Worm (Caenorhabditis elegans) whole organism, L1 larva: ENCODE measurements around the gene sru-6.

Experiments
- F16B12.6 ChIP-seq: fragments of 150-350 bp; optimal IDR thresholded peaks from 2 replicates; lab custom pipeline; 2014; ENCODE audit warnings: missing biosample characterization, missing genetic modification characterization
- blmp-1 ChIP-seq: fragments of 150-350 bp; optimal IDR thresholded peaks from 2 replicates; lab custom pipeline; 2014; ENCODE audit warnings: missing biosample characterization, missing genetic modification characterization
- ceh-63 ChIP-seq: fragments of 200-800 bp; sonication (Bioruptor generic); optimal IDR thresholded peaks from 2 replicates; lab custom pipeline; 2018; ENCODE audit warnings: mild to moderate bottlenecking, missing genetic modification characterization, missing compliant biosample characterization
- ceh-88 ChIP-seq: fragments of 200-800 bp; sonication (Bioruptor generic); IDR thresholded peaks from 2 replicates; pipeline ENCODE4 v1.3.6; 2022; ENCODE audit warnings: missing genetic modification characterization, missing compliant biosample characterization
- dpl-1 ChIP-seq, 3 experiments: fragments of 150-350 bp in 2 of 3; sonication (generic microtip) in 1 of 3; optimal IDR thresholded peaks; 2 replicates each; lab custom pipeline; 2014 to 2017; ENCODE audit warnings: missing biosample characterization in 3 of 3, missing genetic modification characterization in 3 of 3, missing genetic modification reagents in 3 of 3
- efl-3 ChIP-seq: fragments of 200-800 bp; sonication (Bioruptor generic); optimal IDR thresholded peaks from 2 replicates; lab custom pipeline; 2018; ENCODE audit warnings: mild to moderate bottlenecking, missing genetic modification characterization, missing compliant biosample characterization
- egl-13 ChIP-seq: sonication (generic microtip); optimal IDR thresholded peaks from 2 replicates; lab custom pipeline; 2016; ENCODE audit warnings: missing genotype, missing genetic modification reagents, missing genetic modification characterization, missing compliant biosample characterization
- elt-2 ChIP-seq: sonication (generic microtip); optimal IDR thresholded peaks from 2 replicates; lab custom pipeline; 2016; ENCODE audit warnings: missing genetic modification characterization, mild to moderate bottlenecking, inconsistent platforms, missing compliant biosample characterization, missing genetic modification reagents
- elt-3 ChIP-seq, 6 experiments: fragments of 150-350 bp in 1 of 6; sonication (generic microtip); optimal IDR thresholded peaks; 2 replicates each; lab custom pipeline; 2017 to 2018; ENCODE audit warnings: missing biosample characterization in 6 of 6, missing genetic modification characterization in 6 of 6, inconsistent platforms in 1 of 6
- fkh-10 ChIP-seq: sonication (generic microtip); optimal IDR thresholded peaks from 2 replicates; lab custom pipeline; 2017; ENCODE audit warnings: missing biosample characterization, missing genetic modification reagents, missing genetic modification characterization
- fkh-8 ChIP-seq: sonication (generic microtip); optimal IDR thresholded peaks from 2 replicates; lab custom pipeline; 2016; ENCODE audit warnings: mild to moderate bottlenecking, missing genetic modification characterization, missing compliant biosample characterization
- grh-1 ChIP-seq: fragments of 200-800 bp; sonication (Bioruptor generic); IDR thresholded peaks from 2 replicates; pipeline ENCODE4 v1.3.6; 2022; ENCODE audit warnings: missing genetic modification reagents, missing genetic modification characterization, missing compliant biosample characterization
- hlh-17 ChIP-seq: fragments of 200-800 bp; sonication (Bioruptor generic); optimal IDR thresholded peaks from 2 replicates; lab custom pipeline; 2018; ENCODE audit warnings: missing genetic modification characterization, mild to moderate bottlenecking, missing compliant biosample characterization, moderate library complexity, borderline replicate concordance
- hpl-2 ChIP-seq: fragments of 150-350 bp; optimal IDR thresholded peaks from 2 replicates; lab custom pipeline; 2014; ENCODE audit warnings: missing biosample characterization, missing genetic modification reagents, missing genetic modification characterization
- isw-1 ChIP-seq: fragments of 200-800 bp; sonication (Bioruptor generic); IDR thresholded peaks from 2 replicates; pipeline ENCODE4 v1.3.6; 2022; ENCODE audit warnings: missing genetic modification characterization, missing compliant biosample characterization
- lin-14 ChIP-seq: fragments of 200-800 bp; sonication (Bioruptor generic); optimal IDR thresholded peaks from 2 replicates; lab custom pipeline; 2018; ENCODE audit warnings: mild to moderate bottlenecking, missing genetic modification characterization, moderate library complexity, missing compliant biosample characterization
- lin-15B ChIP-seq: fragments of 150-350 bp; sonication (generic microtip); optimal IDR thresholded peaks from 3 replicates; lab custom pipeline; 2014; ENCODE audit warnings: missing biosample characterization, missing genetic modification characterization
- lin-35 ChIP-seq, 2 experiments: fragments of 150-350 bp; optimal IDR thresholded peaks; 2 replicates each; lab custom pipeline; 2014; ENCODE audit warnings: missing biosample characterization in 2 of 2, missing genetic modification characterization in 2 of 2, missing genetic modification reagents in 2 of 2
- lir-3 ChIP-seq: sonication (generic microtip); optimal IDR thresholded peaks from 2 replicates; lab custom pipeline; 2016; ENCODE audit warnings: mild to moderate bottlenecking, missing genetic modification characterization, moderate library complexity, missing compliant biosample characterization; ENCODE audit not compliant: poor library complexity
- lsy-2 ChIP-seq, 2 experiments: fragments of 150-350 bp; optimal IDR thresholded peaks; 2 replicates each; lab custom pipeline; 2014; ENCODE audit warnings: missing biosample characterization in 2 of 2, missing genetic modification characterization in 2 of 2
- mdl-1 ChIP-seq, 2 experiments: fragments of 150-350 bp; optimal IDR thresholded peaks; 2 replicates each; lab custom pipeline; 2014 to 2017; ENCODE audit warnings: missing biosample characterization in 2 of 2, missing genetic modification characterization in 2 of 2, inconsistent platforms in 1 of 2
- nhr-20 ChIP-seq: sonication (generic microtip); optimal IDR thresholded peaks from 2 replicates; lab custom pipeline; 2016; ENCODE audit warnings: mild to moderate bottlenecking, missing genetic modification characterization, missing compliant biosample characterization
- nhr-237 ChIP-seq: fragments of 150-350 bp; optimal IDR thresholded peaks from 2 replicates; lab custom pipeline; 2014; ENCODE audit warnings: missing biosample characterization, missing genetic modification characterization
- nhr-71 ChIP-seq: sonication (generic microtip); optimal IDR thresholded peaks from 2 replicates; lab custom pipeline; 2016; ENCODE audit warnings: mild to moderate bottlenecking, missing genetic modification characterization, moderate library complexity, missing compliant biosample characterization
- nhr-76 ChIP-seq: sonication (generic microtip); optimal IDR thresholded peaks from 2 replicates; lab custom pipeline; 2017; ENCODE audit warnings: missing biosample characterization, missing genetic modification characterization
- nhr-84 ChIP-seq: sonication (generic microtip); optimal IDR thresholded peaks from 2 replicates; lab custom pipeline; 2017; ENCODE audit warnings: missing biosample characterization, missing genetic modification characterization
- nhr-85 ChIP-seq: sonication (generic microtip); peaks from one replicate; lab custom pipeline; 2016; ENCODE audit warnings: missing genetic modification characterization, inconsistent platforms, missing compliant biosample characterization
- pqm-1 ChIP-seq: sonication (generic microtip); optimal IDR thresholded peaks from 3 replicates; lab custom pipeline; 2017; ENCODE audit warnings: missing biosample characterization, missing genetic modification characterization
- rnt-1 ChIP-seq: sonication (generic microtip); optimal IDR thresholded peaks from 2 replicates; lab custom pipeline; 2016; ENCODE audit warnings: mild to moderate bottlenecking, missing genetic modification characterization, moderate library complexity, missing compliant biosample characterization
- skn-1 ChIP-seq: fragments of 150-350 bp; optimal IDR thresholded peaks from 2 replicates; lab custom pipeline; 2014; ENCODE audit warnings: missing biosample characterization, missing genetic modification characterization
- snu-23 ChIP-seq: sonication (generic microtip); optimal IDR thresholded peaks from 2 replicates; lab custom pipeline; 2016; ENCODE audit warnings: missing genetic modification characterization, missing compliant biosample characterization
- sup-37 ChIP-seq: fragments of 200-800 bp; sonication (Bioruptor generic); optimal IDR thresholded peaks from 2 replicates; lab custom pipeline; 2018; ENCODE audit warnings: mild to moderate bottlenecking, missing genetic modification characterization, missing compliant biosample characterization
- tbx-2 ChIP-seq: sonication (generic microtip); optimal IDR thresholded peaks from 2 replicates; lab custom pipeline; 2016; ENCODE audit warnings: missing genetic modification characterization, missing compliant biosample characterization
- unc-86 ChIP-seq: sonication (generic microtip); optimal IDR thresholded peaks from 2 replicates; lab custom pipeline; 2016; ENCODE audit warnings: missing genetic modification characterization, missing compliant biosample characterization
- unc-98 ChIP-seq: fragments of 200-800 bp; sonication (Bioruptor generic); IDR thresholded peaks from 2 replicates; pipeline ENCODE4 v1.3.6; 2022; ENCODE audit warnings: missing genetic modification characterization, missing compliant biosample characterization
- ztf-4 ChIP-seq: fragments of 150-350 bp; optimal IDR thresholded peaks from 2 replicates; lab custom pipeline; 2014; ENCODE audit warnings: missing biosample characterization, missing genetic modification characterization

sru-6 gene

DNA sequence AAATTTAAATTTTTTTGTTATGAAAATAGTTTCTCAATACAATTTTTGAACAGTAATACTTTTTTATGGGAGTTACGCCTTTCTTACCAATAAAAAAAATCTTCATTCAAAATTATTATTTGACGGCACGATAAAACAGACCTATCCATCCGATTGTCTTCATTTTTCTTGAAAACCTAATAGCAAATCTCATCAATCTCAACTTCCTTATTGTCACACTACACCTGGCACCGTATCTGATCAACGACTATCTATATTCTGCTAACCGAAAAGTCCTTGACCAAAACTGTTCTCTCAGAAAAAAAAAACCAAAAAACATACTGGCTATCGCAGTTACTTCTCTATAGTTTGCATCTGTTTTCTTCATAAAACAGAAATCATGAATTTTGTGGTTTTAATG, 45.7 kb downstream of the sru-6 start (continued):
- no peak for TF ChIP-seq isw-1 (GFP tag; lab: Robert Waterston, UW)
- no peak for TF ChIP-seq hpl-2
- TF ChIP-seq unc-98 (GFP tag; lab: Robert Waterston, UW), result no peak
- TF ChIP-seq ceh-88 (GFP tag; lab: Robert Waterston, UW), result no peak
- no peak for TF ChIP-seq grh-1
- TF ChIP-seq efl-3 (GFP tag; lab: Kevin White, UChicago), result no peak
- TF ChIP-seq hlh-17, result no peak
- no peak for TF ChIP-seq elt-3 (tag; optimal IDR thresholded peaks at IDR 0.05; lab: Kevin White, UChicago)
- no peak for TF ChIP-seq nhr-84 (tag; lab: Kevin White, UChicago)
- TF ChIP-seq nhr-85, result peak; percentile 82
- no peak for TF ChIP-seq elt-2
- TF ChIP-seq lir-3, result no peak
- TF ChIP-seq nhr-20, result peak; percentile 16
- no peak for TF ChIP-seq ztf-4 (tag; lab: Kevin White, UChicago)

DNA sequence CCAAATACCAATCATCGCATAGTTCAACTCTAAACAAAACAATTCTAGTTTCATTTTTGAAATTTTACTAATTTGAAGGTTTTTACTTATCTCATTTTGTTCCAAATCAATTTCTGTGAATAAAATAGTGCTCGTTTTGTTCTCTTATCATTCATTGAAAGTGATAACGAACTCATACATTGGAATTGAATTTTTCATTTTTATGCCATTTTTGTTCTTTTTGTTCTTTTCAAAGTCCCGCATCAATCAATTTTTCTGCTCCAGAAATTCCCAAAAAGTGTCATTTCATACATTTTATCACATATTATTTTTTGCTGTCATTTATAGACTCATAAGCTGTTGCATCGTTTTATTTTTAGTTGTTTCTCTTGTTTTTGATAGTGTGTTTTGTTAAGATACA, 47.1 kb downstream of the sru-6 start:
- TF ChIP-seq elt-2 (peak; percentile 39), tbx-2 (tag; lab: Kevin White, UChicago) (no peak), F16B12.6 (tag; lab: Kevin White, UChicago) (no peak), blmp-1 (no peak), fkh-10 (GFP tag; lab: Kevin White, UChicago) (no peak), unc-86 (tag; lab: Kevin White, UChicago) (no peak), nhr-76 (tag; lab: Kevin White, UChicago) (no peak), skn-1 (tag; lab: Kevin White, UChicago) (no peak)

DNA sequence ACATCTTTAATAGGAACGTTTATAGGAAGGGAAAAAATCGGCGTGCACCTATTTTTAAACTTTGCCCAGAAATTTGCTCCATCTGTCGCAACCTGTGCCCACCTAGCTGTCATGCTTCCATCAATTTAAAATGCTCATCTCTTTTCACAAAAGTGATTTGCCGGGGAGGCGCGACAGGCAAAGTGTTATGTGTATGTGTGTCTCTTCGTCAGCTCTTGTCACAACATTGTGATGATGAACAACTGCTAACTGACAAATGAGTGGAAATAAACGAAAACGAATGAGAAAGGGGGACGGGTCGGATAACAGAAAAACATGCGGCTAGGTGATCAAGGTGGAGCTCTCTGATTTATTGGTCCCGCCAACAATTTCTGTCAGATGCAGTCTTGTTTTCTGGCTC, 47.8 kb downstream of the sru-6 start:
- TF ChIP-seq lin-14 (GFP tag; lab: Kevin White, UChicago), result peak; percentile 75
- no peak for TF ChIP-seq nhr-85
- TF ChIP-seq nhr-71 (tag; lab: Kevin White, UChicago), result peak; percentile 66
- peak; percentile 79 for TF ChIP-seq rnt-1 (tag; lab: Kevin White, UChicago)
- peak; percentile 12 for TF ChIP-seq snu-23
- no peak for TF ChIP-seq fkh-8 (tag; lab: Kevin White, UChicago)
- peak in 1 of 2 experiments; percentile 6 for TF ChIP-seq lsy-2 (tag; optimal IDR thresholded peaks at IDR 0.05; lab: Kevin White, UChicago)

DNA sequence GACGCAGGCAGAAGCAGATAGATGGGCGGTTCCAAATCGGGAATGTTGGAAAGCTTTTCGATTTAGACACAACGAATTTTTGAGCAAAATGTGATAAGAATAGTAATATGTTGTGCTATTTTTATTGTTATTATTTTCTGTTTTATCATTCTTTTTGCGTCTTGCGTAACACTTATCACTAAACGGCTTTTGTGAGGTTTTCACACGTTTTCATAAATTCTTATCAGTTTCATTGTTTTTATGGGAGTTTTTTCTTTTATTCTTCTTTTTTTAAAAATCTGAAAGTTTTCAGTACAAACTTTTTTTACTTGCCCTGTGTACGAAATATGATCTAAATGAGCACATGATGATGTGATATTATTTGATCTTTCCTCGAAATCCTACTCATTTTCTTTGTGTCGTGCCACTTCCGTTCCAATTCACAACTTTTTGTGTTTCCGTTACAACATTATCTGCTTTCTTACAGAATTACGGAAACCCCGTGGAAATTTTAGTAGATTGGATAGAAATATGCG, 50.0 kb downstream of the sru-6 start, which contains the start of gene fbl-1:
Gene fbl-1, plus strand, starts transcription at position 465 of the 515 bp plus-strand sequence.
- TF ChIP-seq nhr-237 (tag; lab: Kevin White, UChicago) (no peak), lin-35 (GFP tag; optimal IDR thresholded peaks at IDR 0.05; lab: Kevin White, UChicago) (peak in 1 of 2 experiments; percentile 8), sup-37 (GFP tag; lab: Kevin White, UChicago) (no peak), skn-1 (tag; lab: Kevin White, UChicago) (no peak), pqm-1 (tag; lab: Kevin White, UChicago) (peak; percentile 41), dpl-1 (GFP tag; optimal IDR thresholded peaks at IDR 0.05; lab: Kevin White, UChicago) (no peak), mdl-1 (tag; optimal IDR thresholded peaks at IDR 0.05; lab: Kevin White, UChicago) (no peak), lin-15B (no peak), elt-2 (peak; percentile 93), ceh-63 (GFP tag; lab: Kevin White, UChicago) (no peak), egl-13 (tag; lab: Kevin White, UChicago) (no peak)
